Fruit fly (Drosophila melanogaster): ENCODE results near the gene Ude.

Gene Ude

dm6 chr3R:24810844-24811625 lies 11.6 kb upstream of the Ude start (continued):
- TF ChIP-seq fd3F (GFP tag; optimal IDR thresholded peaks at IDR 0.05) (peak; percentile 91), CG32767 (GFP tag; IDR thresholded peaks at IDR 0.05) (peak; percentile 81), Ssrp (tag; optimal IDR thresholded peaks at IDR 0.05) (peak; percentile 79), CG33213 (GFP tag; optimal IDR thresholded peaks at IDR 0.05) (peak; percentile 45), dysf (GFP tag; IDR thresholded peaks at IDR 0.05) (peak; percentile 93), insv (GFP tag; optimal IDR thresholded peaks at IDR 0.05) (no peak), Scr (GFP tag; IDR thresholded peaks at IDR 0.05; ENCODE audit: partially characterized antibody) (no peak), pita (GFP tag; optimal IDR thresholded peaks at IDR 0.05) (no peak), CG3163 (GFP tag; optimal IDR thresholded peaks at IDR 0.05) (peak; percentile 61), Sox100B (GFP tag; optimal IDR thresholded peaks at IDR 0.05) (peak; percentile 81), ind (GFP tag; optimal IDR thresholded peaks at IDR 0.05) (peak; percentile 89), vnd (GFP tag; IDR thresholded peaks at IDR 0.05; ENCODE audit: partially characterized antibody) (no peak), Deaf1 (tag; optimal IDR thresholded peaks at IDR 0.05) (no peak), Nf-YA (GFP tag; IDR thresholded peaks at IDR 0.05) (peak; percentile 82), ERR (GFP tag; optimal IDR thresholded peaks at IDR 0.05) (peak; percentile 86), HLH3B (GFP tag; IDR thresholded peaks at IDR 0.05) (peak; percentile 89), otp (GFP tag; IDR thresholded peaks at IDR 0.05) (peak; percentile 85), dmrt99B (tag; optimal IDR thresholded peaks at IDR 0.05) (no peak), dimm (GFP tag; IDR thresholded peaks at IDR 0.05) (peak; percentile 67), Myb (GFP tag; optimal IDR thresholded peaks at IDR 0.05) (peak; percentile 75), dmrt11E (tag; optimal IDR thresholded peaks at IDR 0.05) (peak; percentile 40), Poxn (GFP tag; IDR thresholded peaks at IDR 0.05) (peak; percentile 60; the same call in 1 of the 2 replicates), jumu (GFP tag; optimal IDR thresholded peaks at IDR 0.05) (peak; percentile 77), h (optimal IDR thresholded peaks at IDR 0.05) (no peak), Atf3 (GFP tag; optimal IDR thresholded peaks at IDR 0.05) (peak; percentile 76), trh (GFP tag; optimal IDR thresholded peaks at IDR 0.05) (no peak), cas (GFP tag; IDR thresholded peaks at IDR 0.05) (peak; percentile 62), chif (GFP tag; optimal IDR thresholded peaks at IDR 0.05) (peak; percentile 75 to 82), wor (GFP tag; IDR thresholded peaks at IDR 0.05) (peak; percentile 74), CG10321 (GFP tag; IDR thresholded peaks at IDR 0.05) (peak; percentile 55; the same call in 1 of the 2 replicates), emc (GFP tag; optimal IDR thresholded peaks at IDR 0.05) (peak; percentile 83), CG13287 (GFP tag; IDR thresholded peaks at IDR 0.05; ENCODE audit: partially characterized antibody) (no peak), CG30403 (GFP tag; optimal IDR thresholded peaks at IDR 0.05) (peak; percentile 80), Nf-YC (tag; optimal IDR thresholded peaks at IDR 0.05) (peak; percentile 72), CG2712 (tag; optimal IDR thresholded peaks at IDR 0.05) (peak; percentile 86), tna (GFP tag; IDR thresholded peaks at IDR 0.05; ENCODE audit: partially characterized antibody) (no peak), Dp (GFP tag; optimal IDR thresholded peaks at IDR 0.05) (peak; percentile 2), CG17568 (GFP tag; optimal IDR thresholded peaks at IDR 0.05) (peak; percentile 85), hth (optimal IDR thresholded peaks at IDR 0.05) (no peak), Optix (GFP tag; IDR thresholded peaks at IDR 0.05) (peak; percentile 89), ato (GFP tag; IDR thresholded peaks at IDR 0.05; ENCODE audit: partially characterized antibody) (no peak), CG4360 (GFP tag; IDR thresholded peaks at IDR 0.05) (peak; percentile 49; the same call in 1 of the 2 replicates), Sox102F (GFP tag; optimal IDR thresholded peaks at IDR 0.05) (peak; percentile 92), zfh1 (GFP tag; IDR thresholded peaks at IDR 0.05) (peak; percentile 87), vfl (GFP tag; optimal IDR thresholded peaks at IDR 0.05) (peak; percentile 75), lab (GFP tag; optimal IDR thresholded peaks at IDR 0.05) (peak; percentile 95), Blimp-1 (GFP tag; optimal IDR thresholded peaks at IDR 0.05) (peak; percentile 81), NfI (GFP tag; optimal IDR thresholded peaks at IDR 0.05) (peak; percentile 93), CG9817 (tag; optimal IDR thresholded peaks at IDR 0.05) (peak; percentile 90), CG13296 (GFP tag; optimal IDR thresholded peaks at IDR 0.05) (peak; percentile 91)

All from whole organism, embryonic.